Fruit fly (Drosophila melanogaster): ENCODE measurements around the gene CG14042.

The CG14042 gene

DNA sequence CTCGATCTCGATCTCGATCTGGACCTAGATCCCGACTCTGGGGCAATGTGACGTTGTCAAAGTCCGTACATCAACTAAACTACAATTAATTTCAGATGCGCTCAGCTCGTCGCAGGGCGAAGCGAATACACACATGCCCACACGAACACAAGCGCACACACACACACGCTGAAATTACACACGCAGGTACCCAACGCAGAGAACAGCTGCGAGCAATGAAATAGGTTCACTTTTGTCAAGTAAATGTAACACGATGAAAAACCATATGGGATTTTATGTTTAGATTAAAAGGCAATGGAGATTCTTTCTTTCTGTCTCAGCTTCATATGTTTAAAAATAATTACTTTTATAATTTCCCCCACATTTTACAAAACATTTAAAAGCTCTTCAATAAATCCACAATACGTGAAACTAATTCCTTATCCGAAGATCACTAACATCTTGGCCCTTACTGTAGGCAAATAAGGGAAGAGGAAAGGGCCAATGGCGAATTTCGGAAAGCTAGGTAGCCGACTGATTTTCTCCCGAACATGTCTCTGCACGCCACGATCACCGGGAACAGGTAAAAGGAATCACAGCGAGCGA lies 37.1 kb upstream of the CG14042 start (continued):
- peak; percentile 81 for TF ChIP-seq CG9437 (GFP tag; optimal IDR thresholded peaks at IDR 0.05)
- TF ChIP-seq Drgx (GFP tag; IDR thresholded peaks at IDR 0.05): peak; percentile 75
- peak; percentile 62 for TF ChIP-seq slp2 (GFP tag; optimal IDR thresholded peaks at IDR 0.05)
- peak; percentile 49 for TF ChIP-seq CG11398 (GFP tag; optimal IDR thresholded peaks at IDR 0.05)
- TF ChIP-seq Opbp (GFP tag; IDR thresholded peaks at IDR 0.05; ENCODE audit: partially characterized antibody): no peak
- TF ChIP-seq Sry-β (GFP tag; optimal IDR thresholded peaks at IDR 0.05): no peak
- peak; percentile 50 for TF ChIP-seq Gsc (GFP tag; IDR thresholded peaks at IDR 0.05)
- TF ChIP-seq CG12299 (tag; optimal IDR thresholded peaks at IDR 0.05): peak; percentile 78
- peak; percentile 74 for TF ChIP-seq D19A (tag; optimal IDR thresholded peaks at IDR 0.05)
- peak; percentile 85 for TF ChIP-seq lab (GFP tag; optimal IDR thresholded peaks at IDR 0.05)
- peak; percentile 81 for TF ChIP-seq CG3847 (GFP tag; IDR thresholded peaks at IDR 0.05)
- peak; percentile 66 for TF ChIP-seq CG8089 (GFP tag; optimal IDR thresholded peaks at IDR 0.05)
- TF ChIP-seq CG31441 (GFP tag; IDR thresholded peaks at IDR 0.05): peak; percentile 87
- TF ChIP-seq ab (GFP tag; optimal IDR thresholded peaks at IDR 0.05): peak; percentile 66
- TF ChIP-seq psq (GFP tag; optimal IDR thresholded peaks at IDR 0.05): peak; percentile 60
- no peak for TF ChIP-seq CG43689 (GFP tag; IDR thresholded peaks at IDR 0.05)
- peak in 1 of 2 experiments; percentile 21 for TF ChIP-seq crp (GFP tag; optimal IDR thresholded peaks at IDR 0.05)
- TF ChIP-seq CG7357 (GFP tag; IDR thresholded peaks at IDR 0.05): peak; percentile 72
- TF ChIP-seq vfl (GFP tag; optimal IDR thresholded peaks at IDR 0.05): peak; percentile 87
- peak; percentile 86 for TF ChIP-seq dmrt99B (tag; optimal IDR thresholded peaks at IDR 0.05)
- peak; percentile 86 for TF ChIP-seq nmo (GFP tag; optimal IDR thresholded peaks at IDR 0.05)
- TF ChIP-seq az2 (GFP tag; optimal IDR thresholded peaks at IDR 0.05): peak; percentile 77
- TF ChIP-seq CG14050 (GFP tag; IDR thresholded peaks at IDR 0.05): peak; percentile 56
- TF ChIP-seq CG6654 (GFP tag; optimal IDR thresholded peaks at IDR 0.05): peak; percentile 54
- TF ChIP-seq D19B (GFP tag; optimal IDR thresholded peaks at IDR 0.05): peak; percentile 55
- no peak for TF ChIP-seq Lpt (GFP tag; optimal IDR thresholded peaks at IDR 0.05)
- TF ChIP-seq CG10979 (tag; optimal IDR thresholded peaks at IDR 0.05): peak; percentile 90
- peak; percentile 11 for TF ChIP-seq CG9797 (GFP tag; optimal IDR thresholded peaks at IDR 0.05)
- peak; percentile 84 for TF ChIP-seq CG9609 (GFP tag; optimal IDR thresholded peaks at IDR 0.05)
- TF ChIP-seq cwo (GFP tag; optimal IDR thresholded peaks at IDR 0.05): peak; percentile 74
- TF ChIP-seq bab2 (GFP tag; optimal IDR thresholded peaks at IDR 0.05): peak; percentile 48
- peak; percentile 57 for TF ChIP-seq CG13624 (GFP tag; optimal IDR thresholded peaks at IDR 0.05)
- TF ChIP-seq zfh1 (GFP tag; IDR thresholded peaks at IDR 0.05): peak; percentile 86
- no peak for TF ChIP-seq CG10321 (GFP tag; IDR thresholded peaks at IDR 0.05)
- TF ChIP-seq CG11504 (tag; optimal IDR thresholded peaks at IDR 0.05): peak; percentile 84
- peak; percentile 93 for TF ChIP-seq CG8924 (tag; optimal IDR thresholded peaks at IDR 0.05)
- peak; percentile 70 for TF ChIP-seq nom (GFP tag; optimal IDR thresholded peaks at IDR 0.05)
- TF ChIP-seq Sox102F (GFP tag; optimal IDR thresholded peaks at IDR 0.05): peak; percentile 77
- no peak for TF ChIP-seq h (optimal IDR thresholded peaks at IDR 0.05)
- TF ChIP-seq HHEX (GFP tag; optimal IDR thresholded peaks at IDR 0.05): peak; percentile 85
- TF ChIP-seq CG18764 (GFP tag; optimal IDR thresholded peaks at IDR 0.05): peak; percentile 34
- peak; percentile 59 for TF ChIP-seq Bteb2 (GFP tag; optimal IDR thresholded peaks at IDR 0.05)
- TF ChIP-seq CG11723 (GFP tag; optimal IDR thresholded peaks at IDR 0.05): peak; percentile 63
- peak; percentile 90 for TF ChIP-seq CG16815 (GFP tag; optimal IDR thresholded peaks at IDR 0.05)
- no peak for TF ChIP-seq hth (optimal IDR thresholded peaks at IDR 0.05)
- peak; percentile 69 for TF ChIP-seq disco-r (GFP tag; optimal IDR thresholded peaks at IDR 0.05)
- peak; percentile 97 for TF ChIP-seq sens (GFP tag)
- no peak for TF ChIP-seq hkb (optimal IDR thresholded peaks at IDR 0.05)
- TF ChIP-seq hkb (GFP tag; IDR thresholded peaks at IDR 0.05): peak; percentile 85
- peak; percentile 26; the same call in 1 of the 2 replicates for TF ChIP-seq ap (GFP tag; IDR thresholded peaks at IDR 0.05)
- TF ChIP-seq Atf3 (GFP tag; optimal IDR thresholded peaks at IDR 0.05): peak; percentile 44
